Worm (Caenorhabditis elegans) whole organism, L2 larva: Measurements from ENCODE around the gene F36D3.5.

Experiments
- alr-1 ChIP-seq: fragments of 150-350 bp; optimal IDR thresholded peaks from 2 replicates; lab custom pipeline; 2014; ENCODE audit warnings: missing biosample characterization, missing genetic modification characterization
- ama-1 ChIP-seq: fragments of 150-350 bp; optimal IDR thresholded peaks from 2 replicates; lab custom pipeline; 2018; ENCODE audit warnings: inconsistent platforms
- ceh-16 ChIP-seq: fragments of 150-350 bp; optimal IDR thresholded peaks from 2 replicates; lab custom pipeline; 2014; ENCODE audit warnings: missing biosample characterization, missing genetic modification characterization
- elt-3 ChIP-seq: sonication (generic microtip); optimal IDR thresholded peaks from 2 replicates; lab custom pipeline; 2017; ENCODE audit warnings: missing biosample characterization, missing genetic modification characterization
- gmeb-1 ChIP-seq: fragments of 150-350 bp; optimal IDR thresholded peaks from 2 replicates; lab custom pipeline; 2014; ENCODE audit warnings: missing biosample characterization, missing genetic modification characterization
- lin-11 ChIP-seq: fragments of 150-350 bp; sonication (generic microtip); optimal IDR thresholded peaks from 2 replicates; lab custom pipeline; 2014; ENCODE audit warnings: missing biosample characterization, missing genetic modification characterization, inconsistent platforms, mixed read lengths
- lin-13 ChIP-seq: fragments of 150-350 bp; optimal IDR thresholded peaks from 2 replicates; lab custom pipeline; 2014; ENCODE audit warnings: missing biosample characterization, missing genetic modification reagents, missing genetic modification characterization
- lsy-2 ChIP-seq, 2 experiments: fragments of 150-350 bp in 1 of 2; sonication (generic microtip) in 1 of 2; optimal IDR thresholded peaks; 2 replicates each; lab custom pipeline; 2014 to 2017; ENCODE audit warnings: missing biosample characterization in 2 of 2, missing genetic modification characterization in 2 of 2
- mbf-1 ChIP-seq: sonication (generic microtip); optimal IDR thresholded peaks from 2 replicates; lab custom pipeline; 2017; ENCODE audit warnings: missing biosample characterization, missing genetic modification characterization
- nhr-10 ChIP-seq: sonication (generic microtip); optimal IDR thresholded peaks from 2 replicates; lab custom pipeline; 2017; ENCODE audit warnings: missing biosample characterization, missing genetic modification characterization
- nhr-129 ChIP-seq: fragments of 150-350 bp; optimal IDR thresholded peaks from 2 replicates; lab custom pipeline; 2014; ENCODE audit warnings: missing biosample characterization, missing genetic modification characterization
- sem-4 ChIP-seq: fragments of 150-350 bp; optimal IDR thresholded peaks from 2 replicates; lab custom pipeline; 2014; ENCODE audit warnings: missing biosample characterization, missing genetic modification reagents, missing genetic modification characterization
- skn-1 ChIP-seq: sonication (generic microtip); optimal IDR thresholded peaks from 2 replicates; lab custom pipeline; 2017; ENCODE audit warnings: missing biosample characterization, missing genetic modification characterization
- sma-3 ChIP-seq: sonication (generic microtip); optimal IDR thresholded peaks from 2 replicates; lab custom pipeline; 2016; ENCODE audit warnings: missing genetic modification reagents, missing genetic modification characterization, missing compliant biosample characterization
- sma-9 ChIP-seq, 2 experiments: fragments of 150-350 bp in 1 of 2; sonication (generic microtip) in 1 of 2; optimal IDR thresholded peaks; 2 replicates each; lab custom pipeline; 2014 to 2016; ENCODE audit warnings: missing genetic modification characterization in 2 of 2, mild to moderate bottlenecking in 1 of 2, missing biosample characterization in 1 of 2, missing compliant biosample characterization in 1 of 2, missing genetic modification reagents in 1 of 2, moderate library complexity in 1 of 2
- unc-39 ChIP-seq: fragments of 150-350 bp; optimal IDR thresholded peaks from 2 replicates; lab custom pipeline; 2014; ENCODE audit warnings: missing biosample characterization, missing genetic modification characterization
- unc-62 ChIP-seq: fragments of 150-350 bp; optimal IDR thresholded peaks from 2 replicates; lab custom pipeline; 2014; ENCODE audit warnings: missing biosample characterization, missing genetic modification reagents, missing genetic modification characterization
- ztf-11 ChIP-seq: sonication (generic microtip); optimal IDR thresholded peaks from 2 replicates; lab custom pipeline; 2017; ENCODE audit warnings: missing biosample characterization, missing genetic modification characterization
- ztf-4 ChIP-seq: fragments of 150-350 bp; optimal IDR thresholded peaks from 2 replicates; lab custom pipeline; 2014; ENCODE audit warnings: missing biosample characterization, missing genetic modification characterization

The F36D3.5 gene

DNA sequence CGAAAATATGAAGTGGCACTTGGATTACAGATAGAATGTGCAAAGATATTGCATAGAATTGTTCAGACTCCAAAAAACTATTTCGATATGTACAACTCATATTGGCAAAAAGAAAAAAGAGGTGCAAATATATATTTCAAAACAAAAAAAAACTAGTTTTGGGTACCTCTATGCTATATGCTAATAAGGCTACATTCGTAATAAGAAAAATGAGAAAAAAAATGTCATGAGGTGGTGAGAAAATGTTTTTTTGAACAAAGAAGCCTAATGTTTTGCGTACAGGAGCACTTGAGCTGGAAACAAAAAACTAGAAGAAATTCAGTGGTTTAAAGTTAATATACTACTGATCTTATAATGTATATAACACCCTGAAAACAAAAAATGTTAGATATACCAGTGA lies 54.2 kb downstream of the F36D3.5 start, which contains the start of gene srh-142:
Gene srh-142, minus strand, starts transcription at position 101 of the 400 bp plus-strand sequence.
- no peak for TF ChIP-seq lsy-2 (tag; optimal IDR thresholded peaks at IDR 0.05; lab: Kevin White, UChicago)
- TF ChIP-seq unc-62 (GFP tag; lab: Kevin White, UChicago): no peak
- no peak for TF ChIP-seq lin-11 (tag; lab: Kevin White, UChicago)
- TF ChIP-seq elt-3 (tag; lab: Kevin White, UChicago): no peak
- TF ChIP-seq skn-1 (tag; lab: Kevin White, UChicago): no peak
- TF ChIP-seq ztf-4 (tag; lab: Kevin White, UChicago): no peak
- TF ChIP-seq mbf-1 (tag; lab: Kevin White, UChicago): no peak
- no peak for TF ChIP-seq ztf-11 (tag; lab: Kevin White, UChicago)
- no peak for TF ChIP-seq sma-9 (GFP tag; optimal IDR thresholded peaks at IDR 0.05; lab: Kevin White, UChicago)
- TF ChIP-seq sma-9 (tag; optimal IDR thresholded peaks at IDR 0.05; lab: Kevin White, UChicago): no peak
- TF ChIP-seq sem-4 (tag; lab: Kevin White, UChicago): no peak
- TF ChIP-seq unc-39 (tag; lab: Kevin White, UChicago): no peak
- TF ChIP-seq alr-1 (tag; lab: Kevin White, UChicago): no peak
- no peak for TF ChIP-seq nhr-129 (tag; lab: Kevin White, UChicago)
- no peak for TF ChIP-seq ceh-16
- TF ChIP-seq nhr-10 (tag; lab: Kevin White, UChicago): no peak
- no peak for TF ChIP-seq gmeb-1 (tag; lab: Kevin White, UChicago)
- no peak for TF ChIP-seq sma-3 (GFP tag; lab: Kevin White, UChicago)
- TF ChIP-seq ama-1 (lab: Kevin White, UChicago): no peak
- TF ChIP-seq lin-13 (GFP tag; lab: Kevin White, UChicago): no peak
